Worm (Caenorhabditis elegans) whole organism, early embryonic: ENCODE results near the gene twk-23.

ENCODE experiments used
- B0310.2 ChIP-seq: sonication (generic microtip); optimal IDR thresholded peaks from 2 replicates; lab custom pipeline; 2016; ENCODE audit warnings: mild to moderate bottlenecking, missing genetic modification characterization, missing compliant biosample characterization
- aly-1 ChIP-seq: sonication (generic microtip); optimal IDR thresholded peaks from 2 replicates; lab custom pipeline; 2016; ENCODE audit warnings: missing genetic modification characterization, missing compliant biosample characterization
- ama-1 ChIP-seq: fragments of 150-350 bp; optimal IDR thresholded peaks from 2 replicates; lab custom pipeline; 2014
- ceh-13 ChIP-seq: fragments of 200-800 bp; sonication (Bioruptor generic); optimal IDR thresholded peaks from 2 replicates; lab custom pipeline; 2018; ENCODE audit warnings: mild to moderate bottlenecking, missing genetic modification characterization, missing compliant biosample characterization
- ceh-36 ChIP-seq: sonication (generic microtip); optimal IDR thresholded peaks from 2 replicates; lab custom pipeline; 2016; ENCODE audit warnings: missing genetic modification characterization, inconsistent platforms, missing compliant biosample characterization
- ets-7 ChIP-seq: sonication (generic microtip); optimal IDR thresholded peaks from 2 replicates; lab custom pipeline; 2016; ENCODE audit warnings: missing genotype, missing genetic modification characterization, missing compliant biosample characterization
- flt-1 ChIP-seq: fragments of 200-800 bp; sonication (Bioruptor generic); IDR thresholded peaks from 2 replicates; pipeline ENCODE4 v1.3.6; 2022; ENCODE audit warnings: missing genetic modification characterization, missing compliant biosample characterization
- hmbx-1 ChIP-seq: sonication (generic microtip); optimal IDR thresholded peaks from 2 replicates; lab custom pipeline; 2016; ENCODE audit warnings: mild to moderate bottlenecking, missing genetic modification characterization, missing compliant biosample characterization
- hmg-4 ChIP-seq: fragments of 200-800 bp; sonication (Bioruptor generic); optimal IDR thresholded peaks from 2 replicates; lab custom pipeline; 2018; ENCODE audit warnings: mild to moderate bottlenecking, missing genetic modification characterization, missing compliant biosample characterization
- hnd-1 ChIP-seq: sonication (generic microtip); optimal IDR thresholded peaks from 2 replicates; lab custom pipeline; 2016; ENCODE audit warnings: missing genetic modification characterization, missing compliant biosample characterization
- scrt-1 ChIP-seq: fragments of 200-800 bp; sonication (Bioruptor generic); IDR thresholded peaks from 2 replicates; pipeline ENCODE4 v1.3.6; 2022; ENCODE audit warnings: missing genetic modification characterization, missing compliant biosample characterization
- sea-1 ChIP-seq: fragments of 200-800 bp; sonication (Bioruptor generic); conservative IDR thresholded peaks from 2 replicates; pipeline ENCODE4 v1.3.6; 2022; ENCODE audit warnings: missing genetic modification characterization, missing compliant biosample characterization
- tbx-37 ChIP-seq: fragments of 200-800 bp; sonication (Bioruptor generic); conservative IDR thresholded peaks from 2 replicates; pipeline ENCODE4 v1.3.6; 2022; ENCODE audit warnings: missing genetic modification reagents, missing genetic modification characterization, missing compliant biosample characterization
- tra-4 ChIP-seq: sonication (generic microtip); optimal IDR thresholded peaks from 2 replicates; lab custom pipeline; 2017; ENCODE audit warnings: missing genetic modification characterization, missing compliant biosample characterization

ce11 chrX:13774144-13774543 is 49.2 kb downstream of the twk-23 start:
- TF ChIP-seq tbx-37 (GFP tag; lab: Robert Waterston, UW) = no peak
- TF ChIP-seq hnd-1 (tag; lab: Kevin White, UChicago) = no peak
- TF ChIP-seq ama-1 (lab: Kevin White, UChicago) = no peak
- TF ChIP-seq hmbx-1 (tag; lab: Kevin White, UChicago) = no peak
- no peak for TF ChIP-seq scrt-1
- TF ChIP-seq flt-1 (GFP tag; lab: Robert Waterston, UW) = no peak
- TF ChIP-seq sea-1 = no peak
- no peak for TF ChIP-seq tra-4 (tag; lab: Kevin White, UChicago)
- TF ChIP-seq ceh-13 (GFP tag; lab: Kevin White, UChicago) = no peak
- no peak for TF ChIP-seq ceh-36 (tag; lab: Kevin White, UChicago)
- TF ChIP-seq ets-7 = no peak
- no peak for TF ChIP-seq aly-1 (tag; lab: Kevin White, UChicago)
- no peak for TF ChIP-seq hmg-4 (GFP tag; lab: Kevin White, UChicago)
- no peak for TF ChIP-seq B0310.2 (tag; lab: Kevin White, UChicago)
